Fruit fly (Drosophila melanogaster): ENCODE data around the gene CG31675.

Gene CG31675

DNA sequence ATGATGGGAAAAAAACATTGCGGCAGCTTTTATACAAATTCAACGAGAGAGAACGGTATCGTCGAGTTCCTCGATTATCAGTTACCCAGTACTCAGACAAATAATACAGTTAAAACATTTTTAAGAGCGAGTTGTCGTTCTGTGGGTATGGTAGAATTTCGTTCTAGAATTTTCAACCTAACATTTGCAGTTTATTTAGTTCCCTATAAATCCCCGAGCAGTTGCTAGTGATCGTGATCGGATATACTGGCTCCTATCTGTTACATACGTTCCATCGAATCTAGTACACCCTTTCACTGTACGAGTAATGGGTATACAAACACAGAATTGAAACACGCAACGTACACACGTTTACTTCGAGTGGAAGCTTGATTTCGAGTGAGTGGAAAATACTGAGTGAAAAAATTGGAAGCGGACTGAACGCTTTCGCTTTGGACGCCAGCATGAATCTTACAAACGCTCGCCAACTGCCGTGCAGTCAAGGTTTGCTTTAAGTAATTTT lies 2.7 kb upstream of the CG31675 start, which contains the start of gene CG9338:
Gene CG9338 (plus strand): TSS at position 452 of the 502 bp plus-strand sequence.
- peak; percentile 83 for TF ChIP-seq ey (GFP tag; optimal IDR thresholded peaks at IDR 0.05)
- no peak for TF ChIP-seq Rel (GFP tag; optimal IDR thresholded peaks at IDR 0.05)
- TF ChIP-seq Rel (tag; optimal IDR thresholded peaks at IDR 0.05): peak; percentile 66
- no peak for TF ChIP-seq dsf (GFP tag; optimal IDR thresholded peaks at IDR 0.05; ENCODE audit: borderline replicate concordance)
- peak; percentile 45 for TF ChIP-seq Jra (GFP tag; optimal IDR thresholded peaks at IDR 0.05)
- TF ChIP-seq CrebA (GFP tag; optimal IDR thresholded peaks at IDR 0.05; ENCODE audit: borderline replicate concordance): peak; percentile 47
- TF ChIP-seq psq (GFP tag; optimal IDR thresholded peaks at IDR 0.05): peak; percentile 68
- no peak for TF ChIP-seq Hr78 (GFP tag; optimal IDR thresholded peaks at IDR 0.05)
- TF ChIP-seq sv (GFP tag; optimal IDR thresholded peaks at IDR 0.05): peak; percentile 72
- no peak for TF ChIP-seq Vsx2 (GFP tag; optimal IDR thresholded peaks at IDR 0.05; ENCODE audit: partially characterized antibody)
- no peak for TF ChIP-seq Dif (GFP tag; optimal IDR thresholded peaks at IDR 0.05; ENCODE audit: partially characterized antibody)
- TF ChIP-seq dl (GFP tag; optimal IDR thresholded peaks at IDR 0.05; ENCODE audit: insufficient read depth in 1 of 2, partially characterized antibody in 2 of 2): no peak
- no peak for TF ChIP-seq brk (GFP tag; optimal IDR thresholded peaks at IDR 0.05)
- no peak for TF ChIP-seq usp (GFP tag; optimal IDR thresholded peaks at IDR 0.05)
- no peak for TF ChIP-seq lola (GFP tag; optimal IDR thresholded peaks at IDR 0.05)
- TF ChIP-seq foxo (GFP tag; optimal IDR thresholded peaks at IDR 0.05): peak in 1 of 2 experiments; percentile 87
- TF ChIP-seq N (GFP tag; optimal IDR thresholded peaks at IDR 0.05): no peak
- peak; percentile 36 for TF ChIP-seq CG32264 (GFP tag; optimal IDR thresholded peaks at IDR 0.05)
- no peak for TF ChIP-seq Abd-B (GFP tag; optimal IDR thresholded peaks at IDR 0.05)
- no peak for TF ChIP-seq Hr83 (GFP tag; optimal IDR thresholded peaks at IDR 0.05; ENCODE audit: poor library complexity, severe bottlenecking)
- peak; percentile 86 for TF ChIP-seq rgr (GFP tag; optimal IDR thresholded peaks at IDR 0.05)
- TF ChIP-seq Mio (GFP tag; optimal IDR thresholded peaks at IDR 0.05): no peak
- peak; percentile 76 for TF ChIP-seq Sp1 (GFP tag; optimal IDR thresholded peaks at IDR 0.05)
- peak; percentile 88 for TF ChIP-seq br (GFP tag; optimal IDR thresholded peaks at IDR 0.05)
- no peak for TF ChIP-seq Dfd (GFP tag; optimal IDR thresholded peaks at IDR 0.05)
- no peak for TF ChIP-seq jim (GFP tag; optimal IDR thresholded peaks at IDR 0.05)
- TF ChIP-seq tai (GFP tag; optimal IDR thresholded peaks at IDR 0.05): peak; percentile 61
- TF ChIP-seq dmrt93B (GFP tag; optimal IDR thresholded peaks at IDR 0.05): peak; percentile 90
- no peak for TF ChIP-seq sage (GFP tag; optimal IDR thresholded peaks at IDR 0.05)
- TF ChIP-seq CG9705 (GFP tag; optimal IDR thresholded peaks at IDR 0.05): peak; percentile 89
- TF ChIP-seq woc (GFP tag; optimal IDR thresholded peaks at IDR 0.05): peak; percentile 95
- peak; percentile 87 for TF ChIP-seq OdsH (GFP tag; optimal IDR thresholded peaks at IDR 0.05)
- no peak for TF ChIP-seq GATAd (GFP tag; optimal IDR thresholded peaks at IDR 0.05)
- TF ChIP-seq fru (GFP tag; optimal IDR thresholded peaks at IDR 0.05): peak; percentile 88
- no peak for TF ChIP-seq Myc (optimal IDR thresholded peaks at IDR 0.05)
- TF ChIP-seq h (GFP tag; optimal IDR thresholded peaks at IDR 0.05): peak; percentile 90
- peak; percentile 88 for TF ChIP-seq pan (optimal IDR thresholded peaks at IDR 0.05)
- TF ChIP-seq HLH106 (tag; optimal IDR thresholded peaks at IDR 0.05): peak; percentile 94
- TF ChIP-seq Hnf4 (GFP tag; optimal IDR thresholded peaks at IDR 0.05): peak; percentile 37

dm6 chr2L:20868921-20869320 lies 1.4 kb downstream of the CG31675 start:
- TF ChIP-seq Jra (GFP tag; optimal IDR thresholded peaks at IDR 0.05): no peak
- TF ChIP-seq Abd-B (GFP tag; optimal IDR thresholded peaks at IDR 0.05): no peak
- TF ChIP-seq Myc (optimal IDR thresholded peaks at IDR 0.05): peak; percentile 30
- no peak for TF ChIP-seq Hr83 (GFP tag; optimal IDR thresholded peaks at IDR 0.05; ENCODE audit: poor library complexity, severe bottlenecking)
- TF ChIP-seq Hr78 (GFP tag; optimal IDR thresholded peaks at IDR 0.05): no peak
- no peak for TF ChIP-seq N (GFP tag; optimal IDR thresholded peaks at IDR 0.05)
- no peak for TF ChIP-seq rgr (GFP tag; optimal IDR thresholded peaks at IDR 0.05)
- no peak for TF ChIP-seq CrebA (GFP tag; optimal IDR thresholded peaks at IDR 0.05; ENCODE audit: borderline replicate concordance)
- no peak for TF ChIP-seq HLH106 (tag; optimal IDR thresholded peaks at IDR 0.05)
